Fruit fly (Drosophila melanogaster) whole organism: ENCODE measurements around the gene ATPsynepsilonL.

Source experiments
- EcR ChIP-seq, 2 experiments: fragments of >200 bp; optimal IDR thresholded peaks; 2 replicates each; lab custom pipeline; 2017; ENCODE audit warnings: missing biosample characterization in 2 of 2, missing genetic modification characterization in 2 of 2, missing genetic modification reagents in 2 of 2
- psq ChIP-seq: fragments of >200 bp; optimal IDR thresholded peaks from 2 replicates; lab custom pipeline; 2017

DNA sequence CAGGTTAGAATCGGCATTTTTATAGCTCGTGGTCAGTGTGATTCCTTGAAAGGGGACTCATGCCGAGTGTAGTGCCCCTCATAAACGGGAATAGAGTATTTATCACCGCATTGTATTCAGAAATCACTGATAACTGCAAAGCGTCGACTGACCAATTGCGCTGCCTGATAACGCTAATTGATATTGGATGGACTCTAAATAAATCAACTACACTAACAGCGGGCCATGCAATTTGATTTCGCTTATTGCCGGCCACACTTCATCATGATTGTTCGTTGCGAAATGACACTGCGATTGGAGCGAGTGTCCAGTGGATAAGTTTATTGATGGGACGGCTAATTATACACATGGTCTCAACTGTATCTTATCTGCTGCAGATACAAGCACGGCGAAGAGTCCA, 2.0 kb upstream of the ATPsynepsilonL start:
- TF ChIP-seq EcR (GFP tag; optimal IDR thresholded peaks at IDR 0.05; lab: Kevin White, UChicago) (no peak), psq (lab: Kevin White, UChicago) (no peak)
